Fruit fly (Drosophila melanogaster): ENCODE data around the gene Pgant6.

The Pgant6 gene

dm6 chr3L:2773968-2774461 is 8.0 kb upstream of the Pgant6 start, which contains the start of the genes CG12093 and Atg2 (continued):
- TF ChIP-seq dati (GFP tag; IDR thresholded peaks at IDR 0.05) (peak; percentile 76), MBD-R2 (GFP tag; IDR thresholded peaks at IDR 0.05) (peak; percentile 61), CG9817 (tag; optimal IDR thresholded peaks at IDR 0.05) (peak; percentile 97), CG6254 (GFP tag; optimal IDR thresholded peaks at IDR 0.05) (peak; percentile 67), Dad (GFP tag; optimal IDR thresholded peaks at IDR 0.05) (peak; percentile 60), CG17361 (GFP tag; IDR thresholded peaks at IDR 0.05) (peak; percentile 98), CG4707 (GFP tag; optimal IDR thresholded peaks at IDR 0.05) (peak; percentile 62), abd-A (tag; optimal IDR thresholded peaks at IDR 0.05) (no peak), vnd (GFP tag; IDR thresholded peaks at IDR 0.05; ENCODE audit: partially characterized antibody) (no peak), vvl (GFP tag; IDR thresholded peaks at IDR 0.05) (peak; percentile 96), CG16815 (GFP tag; optimal IDR thresholded peaks at IDR 0.05) (peak; percentile 92), chinmo (GFP tag; IDR thresholded peaks at IDR 0.05; ENCODE audit: partially characterized antibody) (no peak), dpn (GFP tag; optimal IDR thresholded peaks at IDR 0.05) (peak; percentile 85 to 94), btn (GFP tag; optimal IDR thresholded peaks at IDR 0.05) (no peak), Adf1 (GFP tag; IDR thresholded peaks at IDR 0.05) (peak; percentile 75), Chrac-16 (GFP tag; optimal IDR thresholded peaks at IDR 0.05) (peak; percentile 92), Opbp (GFP tag; IDR thresholded peaks at IDR 0.05; ENCODE audit: partially characterized antibody) (peak; percentile 46; the same call in 1 of the 3 replicates), CG7556 (GFP tag; optimal IDR thresholded peaks at IDR 0.05) (peak; percentile 92), zen (tag; optimal IDR thresholded peaks at IDR 0.05) (peak; percentile 87), CG10366 (GFP tag; IDR thresholded peaks at IDR 0.05) (peak; percentile 94), crol (GFP tag; IDR thresholded peaks at IDR 0.05) (peak; percentile 41), wor (GFP tag; IDR thresholded peaks at IDR 0.05) (peak; percentile 89), Bgb (GFP tag; IDR thresholded peaks at IDR 0.05; ENCODE audit: partially characterized antibody) (peak; percentile 45; the same call in 1 of the 2 replicates), pita (GFP tag; optimal IDR thresholded peaks at IDR 0.05) (no peak), CG16779 (GFP tag; IDR thresholded peaks at IDR 0.05) (peak; percentile 86), zfh1 (GFP tag; IDR thresholded peaks at IDR 0.05) (peak; percentile 92), Oaz (GFP tag; IDR thresholded peaks at IDR 0.05) (peak; percentile 94), gcm2 (GFP tag; optimal IDR thresholded peaks at IDR 0.05) (peak; percentile 61), CG10543 (GFP tag; optimal IDR thresholded peaks at IDR 0.05) (peak; percentile 92), pum (GFP tag; optimal IDR thresholded peaks at IDR 0.05) (peak; percentile 83), Aef1 (GFP tag; IDR thresholded peaks at IDR 0.05) (peak; percentile 93), bcd (GFP tag; optimal IDR thresholded peaks at IDR 0.05) (peak; percentile 93), Sin3A (optimal IDR thresholded peaks at IDR 0.05) (peak; percentile 79), CG18599 (GFP tag; optimal IDR thresholded peaks at IDR 0.05) (peak; percentile 92), HLH3B (GFP tag; IDR thresholded peaks at IDR 0.05) (peak; percentile 86), eyg (GFP tag; optimal IDR thresholded peaks at IDR 0.05) (peak; percentile 8), CG13123 (GFP tag; optimal IDR thresholded peaks at IDR 0.05) (peak; percentile 89), ase (GFP tag; IDR thresholded peaks at IDR 0.05) (peak; percentile 93), Lpt (GFP tag; optimal IDR thresholded peaks at IDR 0.05) (no peak), CG8290 (GFP tag; optimal IDR thresholded peaks at IDR 0.05) (peak; percentile 67), CG8290 (tag; optimal IDR thresholded peaks at IDR 0.05) (peak; percentile 67 to 85), prd (optimal IDR thresholded peaks at IDR 0.05) (no peak), prd (GFP tag; IDR thresholded peaks at IDR 0.05) (peak; percentile 95), sens-2 (GFP tag; IDR thresholded peaks at IDR 0.05) (peak; percentile 83), Rx (GFP tag; IDR thresholded peaks at IDR 0.05) (peak; percentile 85), Six4 (GFP tag; optimal IDR thresholded peaks at IDR 0.05) (peak; percentile 70), nerfin-1 (tag; optimal IDR thresholded peaks at IDR 0.05) (peak; percentile 88), chm (GFP tag; IDR thresholded peaks at IDR 0.05) (peak; percentile 89), row (GFP tag; IDR thresholded peaks at IDR 0.05) (peak; percentile 95), bbx (GFP tag; IDR thresholded peaks at IDR 0.05; ENCODE audit: partially characterized antibody) (no peak), CG16813 (GFP tag; IDR thresholded peaks at IDR 0.05; ENCODE audit: partially characterized antibody) (no peak), CG17568 (GFP tag; optimal IDR thresholded peaks at IDR 0.05) (no peak)

Data from whole organism, embryonic.